Fruit fly (Drosophila melanogaster) whole organism, embryonic: Measurements from ENCODE around the gene yellow-g2.
A peak's percentile ranks its signal among the peaks of the same experiment; 100 is the strongest.

Experiments used
- Blimp-1 ChIP-seq: fragments of 200-800 bp; sonication (Bioruptor generic); optimal IDR thresholded peaks from 3 replicates; lab custom pipeline; 2018; ENCODE audit warnings: missing biosample characterization, missing genetic modification characterization, mild to moderate bottlenecking, moderate library complexity, missing genetic modification reagents
- CG10431 ChIP-seq: fragments of 200-800 bp; sonication (Bioruptor generic); optimal IDR thresholded peaks from 3 replicates; lab custom pipeline; 2018; ENCODE audit warnings: missing biosample characterization, mild to moderate bottlenecking, missing genetic modification characterization
- CG10565 ChIP-seq: fragments of 200-800 bp; sonication (Bioruptor generic); optimal IDR thresholded peaks from 3 replicates; lab custom pipeline; 2016; ENCODE audit warnings: missing biosample characterization, mild to moderate bottlenecking, missing genetic modification characterization
- CG10959 ChIP-seq: fragments of 200-800 bp; sonication (Bioruptor generic); IDR thresholded peaks from 2 replicates; pipeline ENCODE4 v1.3.6; 2022; ENCODE audit warnings: missing biosample characterization, missing genetic modification characterization
- CG11695 ChIP-seq: fragments of 200-800 bp; sonication (Bioruptor generic); IDR thresholded peaks from 3 replicates; pipeline ENCODE4 v1.3.6; 2022; ENCODE audit warnings: missing biosample characterization, missing genetic modification characterization
- CG12155 ChIP-seq: fragments of 200-800 bp; sonication (Bioruptor generic); optimal IDR thresholded peaks from 3 replicates; lab custom pipeline; 2016; ENCODE audit warnings: missing biosample characterization, missing genetic modification characterization
- CG13287 ChIP-seq: fragments of 200-800 bp; sonication (Bioruptor generic); IDR thresholded peaks from 2 replicates; pipeline ENCODE4 v1.3.6; 2022; ENCODE audit warnings: missing biosample characterization, missing genetic modification characterization; ENCODE audit not compliant: partially characterized antibody
- CG13424 ChIP-seq: fragments of 200-800 bp; sonication (Bioruptor generic); optimal IDR thresholded peaks from 2 replicates; lab custom pipeline; 2019; ENCODE audit warnings: missing biosample characterization, mild to moderate bottlenecking, missing genetic modification characterization, moderate library complexity
- CG14014 ChIP-seq: fragments of 200-800 bp; sonication (Bioruptor generic); IDR thresholded peaks from 2 replicates; pipeline ENCODE4 v1.3.6; 2022; ENCODE audit warnings: missing biosample characterization, missing genetic modification characterization
- CG14050 ChIP-seq: fragments of 200-800 bp; sonication (Bioruptor generic); IDR thresholded peaks from 3 replicates; pipeline ENCODE4 v1.3.6; 2022; ENCODE audit warnings: missing biosample characterization, missing genetic modification characterization
- CG1647 ChIP-seq: fragments of 200-800 bp; sonication (Bioruptor generic); optimal IDR thresholded peaks from 3 replicates; lab custom pipeline; 2016; ENCODE audit warnings: missing biosample characterization, missing genetic modification characterization
- CG16815 ChIP-seq: fragments of 200-800 bp; sonication (Bioruptor generic); optimal IDR thresholded peaks from 3 replicates; lab custom pipeline; 2017; ENCODE audit warnings: missing biosample characterization, mild to moderate bottlenecking, missing genetic modification characterization
- CG17912 ChIP-seq: fragments of 200-800 bp; sonication (Bioruptor generic); optimal IDR thresholded peaks from 2 replicates; lab custom pipeline; 2018; ENCODE audit warnings: missing biosample characterization, mild to moderate bottlenecking, missing genetic modification characterization
- CG1792 ChIP-seq: fragments of 200-800 bp; sonication (Bioruptor generic); optimal IDR thresholded peaks from 2 replicates; lab custom pipeline; 2016; ENCODE audit warnings: missing biosample characterization, missing genetic modification characterization
- CG18599 ChIP-seq: fragments of 200-800 bp; sonication (Bioruptor generic); optimal IDR thresholded peaks from 3 replicates; lab custom pipeline; 2017; ENCODE audit warnings: missing biosample characterization, missing genetic modification characterization, mild to moderate bottlenecking, moderate library complexity, missing genetic modification reagents
- CG2678 ChIP-seq: fragments of 200-800 bp; sonication (Bioruptor generic); optimal IDR thresholded peaks from 3 replicates; lab custom pipeline; 2019; ENCODE audit warnings: missing biosample characterization, mild to moderate bottlenecking, missing genetic modification characterization, moderate library complexity
- CG2875 ChIP-seq: fragments of 200-800 bp; sonication (Bioruptor generic); optimal IDR thresholded peaks from 2 replicates; lab custom pipeline; 2017; ENCODE audit warnings: missing biosample characterization, mild to moderate bottlenecking, missing genetic modification characterization, missing genetic modification reagents
- CG31224 ChIP-seq: fragments of 200-800 bp; sonication (Bioruptor generic); IDR thresholded peaks from 2 replicates; pipeline ENCODE4 v1.3.6; 2022; ENCODE audit warnings: missing biosample characterization, missing genetic modification characterization
- CG3163 ChIP-seq: fragments of 200-800 bp; sonication (Bioruptor generic); optimal IDR thresholded peaks from 3 replicates; lab custom pipeline; 2016; ENCODE audit warnings: missing biosample characterization, missing genetic modification characterization
- CG6683 ChIP-seq: fragments of 200-800 bp; sonication (Bioruptor generic); optimal IDR thresholded peaks from 2 replicates; lab custom pipeline; 2017; ENCODE audit warnings: missing biosample characterization, mild to moderate bottlenecking, missing genetic modification characterization, missing genetic modification reagents
- CG7745 ChIP-seq: fragments of 200-800 bp; sonication (Bioruptor generic); optimal IDR thresholded peaks from 2 replicates; lab custom pipeline; 2018; ENCODE audit warnings: missing biosample characterization, mild to moderate bottlenecking, missing genetic modification characterization, moderate library complexity
- CG8944 ChIP-seq: fragments of 200-800 bp; sonication (Bioruptor generic); optimal IDR thresholded peaks from 3 replicates; lab custom pipeline; 2016; ENCODE audit warnings: missing biosample characterization, missing genetic modification characterization
- CkIIα-i1 ChIP-seq: fragments of 200-800 bp; sonication (Bioruptor generic); IDR thresholded peaks from 2 replicates; pipeline ENCODE4 v1.3.6; 2022; ENCODE audit warnings: missing biosample characterization, missing genetic modification characterization
- CoRest ChIP-seq: fragments of 200-800 bp; sonication (Bioruptor generic); optimal IDR thresholded peaks from 3 replicates; lab custom pipeline; 2018; ENCODE audit warnings: missing biosample characterization, mild to moderate bottlenecking, missing genetic modification characterization, moderate library complexity
- D ChIP-seq, 2 experiments: fragments of 200-800 bp in 1 of 2; fragments of >200 bp in 1 of 2; sonication (Bioruptor generic) in 1 of 2; optimal IDR thresholded peaks; 2 replicates in 1 of 2; 3 replicates in 1 of 2; lab custom pipeline; 2017; ENCODE audit warnings: mild to moderate bottlenecking in 1 of 2, missing biosample characterization in 1 of 2, missing genetic modification characterization in 1 of 2, missing genetic modification reagents in 1 of 2
- Dbx ChIP-seq: fragments of 200-800 bp; sonication (Bioruptor generic); IDR thresholded peaks from 3 replicates; pipeline ENCODE4 v1.3.6; 2022; ENCODE audit warnings: missing biosample characterization, missing genetic modification characterization
- HHEX ChIP-seq: fragments of 200-800 bp; sonication (Bioruptor generic); optimal IDR thresholded peaks from 3 replicates; lab custom pipeline; 2017; ENCODE audit warnings: missing biosample characterization, mild to moderate bottlenecking, missing genetic modification characterization, missing genetic modification reagents
- Neu2 ChIP-seq: fragments of 200-800 bp; sonication (Bioruptor generic); optimal IDR thresholded peaks from 3 replicates; lab custom pipeline; 2016; ENCODE audit warnings: missing biosample characterization, missing genetic modification characterization, borderline replicate concordance
- TFAM ChIP-seq: fragments of 200-800 bp; sonication (Bioruptor generic); optimal IDR thresholded peaks from 2 replicates; lab custom pipeline; 2017; ENCODE audit warnings: missing biosample characterization, missing genetic modification characterization, inconsistent platforms
- amos ChIP-seq: fragments of 200-800 bp; sonication (Bioruptor generic); IDR thresholded peaks from 2 replicates; pipeline ENCODE4 v1.3.6; 2022; ENCODE audit warnings: missing biosample characterization, missing genetic modification characterization; ENCODE audit not compliant: partially characterized antibody
- btn ChIP-seq: fragments of 200-800 bp; sonication (Bioruptor generic); optimal IDR thresholded peaks from 2 replicates; lab custom pipeline; 2016; ENCODE audit warnings: missing biosample characterization, missing genetic modification characterization
- crp ChIP-seq, 2 experiments: fragments of 200-800 bp; sonication (Bioruptor generic); optimal IDR thresholded peaks; 2 replicates in 1 of 2; 3 replicates in 1 of 2; lab custom pipeline; 2017; ENCODE audit warnings: missing biosample characterization in 2 of 2, missing genetic modification characterization in 2 of 2, mild to moderate bottlenecking in 1 of 2, moderate library complexity in 1 of 2
- cwo ChIP-seq: fragments of 200-800 bp; sonication (Bioruptor generic); optimal IDR thresholded peaks from 3 replicates; lab custom pipeline; 2017; ENCODE audit warnings: missing biosample characterization, missing genetic modification characterization, mild to moderate bottlenecking, moderate library complexity, missing genetic modification reagents
- dati ChIP-seq: fragments of 200-800 bp; sonication (Bioruptor generic); IDR thresholded peaks from 2 replicates; pipeline ENCODE4 v1.3.6; 2022; ENCODE audit warnings: missing biosample characterization, missing genetic modification characterization
- emc ChIP-seq: fragments of 200-800 bp; sonication (Bioruptor generic); optimal IDR thresholded peaks from 2 replicates; lab custom pipeline; 2016; ENCODE audit warnings: missing biosample characterization, missing genetic modification characterization
- exex ChIP-seq: fragments of 200-800 bp; sonication (Bioruptor generic); optimal IDR thresholded peaks from 4 replicates; lab custom pipeline; 2018; ENCODE audit warnings: missing biosample characterization, mild to moderate bottlenecking, missing genetic modification characterization, moderate library complexity
- fru ChIP-seq: fragments of >200 bp; optimal IDR thresholded peaks from 2 replicates; lab custom pipeline; 2017
- kah ChIP-seq: fragments of 200-800 bp; sonication (Bioruptor generic); optimal IDR thresholded peaks from 2 replicates; lab custom pipeline; 2018; ENCODE audit warnings: missing biosample characterization, mild to moderate bottlenecking, missing genetic modification characterization
- knrl ChIP-seq: fragments of 200-800 bp; sonication (Bioruptor generic); IDR thresholded peaks from 3 replicates; pipeline ENCODE4 v1.3.6; 2022; ENCODE audit warnings: missing biosample characterization, missing genetic modification characterization; ENCODE audit not compliant: partially characterized antibody
- lbe ChIP-seq: fragments of 200-800 bp; sonication (Bioruptor generic); optimal IDR thresholded peaks from 2 replicates; lab custom pipeline; 2016; ENCODE audit warnings: missing biosample characterization, mild to moderate bottlenecking, missing genetic modification characterization
- lilli ChIP-seq: fragments of 200-800 bp; sonication (Bioruptor generic); optimal IDR thresholded peaks from 3 replicates; lab custom pipeline; 2016; ENCODE audit warnings: missing biosample characterization, missing genetic modification characterization
- lmd ChIP-seq: fragments of 200-800 bp; sonication (Bioruptor generic); IDR thresholded peaks from 2 replicates; pipeline ENCODE4 v1.3.6; 2022; ENCODE audit warnings: missing biosample characterization, missing genetic modification characterization
- oc ChIP-seq: fragments of 200-800 bp; sonication (Bioruptor generic); optimal IDR thresholded peaks from 2 replicates; lab custom pipeline; 2018; ENCODE audit warnings: missing biosample characterization, mild to moderate bottlenecking, missing genetic modification characterization, moderate library complexity
- org-1 ChIP-seq: fragments of 200-800 bp; sonication (Bioruptor generic); optimal IDR thresholded peaks from 2 replicates; lab custom pipeline; 2017; ENCODE audit warnings: missing biosample characterization, missing genetic modification characterization
- ranshi ChIP-seq: fragments of 200-800 bp; sonication (Bioruptor generic); IDR thresholded peaks from 2 replicates; pipeline ENCODE4 v1.3.6; 2022; ENCODE audit warnings: missing biosample characterization, missing genetic modification characterization
- scrt ChIP-seq: fragments of 200-800 bp; sonication (Bioruptor generic); optimal IDR thresholded peaks from 2 replicates; lab custom pipeline; 2018; ENCODE audit warnings: missing biosample characterization, mild to moderate bottlenecking, missing genetic modification characterization, moderate library complexity
- z ChIP-seq: fragments of 200-800 bp; sonication (Bioruptor generic); IDR thresholded peaks from 3 replicates; pipeline ENCODE4 v1.3.6; 2022; ENCODE audit warnings: missing biosample characterization, missing genetic modification characterization
- zfh1 ChIP-seq: fragments of 200-800 bp; sonication (Bioruptor generic); IDR thresholded peaks from 3 replicates; pipeline ENCODE4 v1.3.6; 2022; ENCODE audit warnings: missing biosample characterization, missing genetic modification characterization
- zfh2 ChIP-seq: fragments of 200-800 bp; sonication (Bioruptor generic); optimal IDR thresholded peaks from 2 replicates; lab custom pipeline; 2016; ENCODE audit warnings: missing biosample characterization, missing genetic modification characterization

Gene yellow-g2

dm6 chr3L:2257412-2257862 is 18.9 kb upstream of the yellow-g2 start, which contains the start of the genes CG1275 and Elp5 (continued):
- TF ChIP-seq CG14050 (peak; percentile 99), CG17912 (GFP tag; lab: Kevin White, UChicago) (peak; percentile 97), CG13424 (peak; percentile 99), kah (peak; percentile 49), zfh2 (peak; percentile 98), CG2678 (tag; lab: Kevin White, UChicago) (peak; percentile 99), CG1792 (GFP tag; lab: Kevin White, UChicago) (peak; percentile 88), CG10431 (GFP tag; lab: Kevin White, UChicago) (peak; percentile 95), CoRest (tag; lab: Kevin White, UChicago) (peak; percentile 99), exex (peak; percentile 94), lilli (peak; percentile 99), lbe (peak; percentile 98), fru (lab: Kevin White, UChicago) (no peak), cwo (peak; percentile 93), dati (peak; percentile 99), TFAM (peak; percentile 70), CG10565 (GFP tag; lab: Kevin White, UChicago) (peak; percentile 57), CG7745 (tag; lab: Kevin White, UChicago) (peak; percentile 78), CG16815 (GFP tag; lab: Kevin White, UChicago) (peak; percentile 96), CG10959 (peak; percentile 99), CG8944 (GFP tag; lab: Kevin White, UChicago) (peak; percentile 96), CG2875 (GFP tag; lab: Kevin White, UChicago) (peak; percentile 97), CG18599 (GFP tag; lab: Kevin White, UChicago) (peak; percentile 97), HHEX (GFP tag; lab: Kevin White, UChicago) (peak; percentile 98), CkIIα-i1 (peak; percentile 97), scrt (GFP tag; lab: Kevin White, UChicago) (peak; percentile 84), ranshi (GFP tag; lab: Robert Waterston, UW) (peak; percentile 100), lmd (GFP tag; lab: Robert Waterston, UW) (peak; percentile 100), emc (peak; percentile 91), Dbx (peak; percentile 99), Blimp-1 (GFP tag; lab: Kevin White, UChicago) (peak; percentile 94), CG11695 (peak; percentile 99), CG14014 (peak; percentile 100), CG13287 (peak; percentile 37; the same call in 1 of the 2 replicates), CG12155 (GFP tag; lab: Kevin White, UChicago) (peak; percentile 96), btn (GFP tag; lab: Kevin White, UChicago) (peak; percentile 89), CG1647 (GFP tag; lab: Kevin White, UChicago) (peak; percentile 97), crp (GFP tag; optimal IDR thresholded peaks at IDR 0.05; lab: Kevin White, UChicago) (peak in 1 of 2 experiments; percentile 71), Neu2 (GFP tag; lab: Kevin White, UChicago) (peak; percentile 87), org-1 (GFP tag; lab: Kevin White, UChicago) (peak; percentile 95), CG6683 (GFP tag; lab: Kevin White, UChicago) (peak; percentile 90), amos (GFP tag; lab: Robert Waterston, UW) (peak; percentile 27; the same call in 1 of the 2 replicates), z (GFP tag; lab: Robert Waterston, UW) (peak; percentile 86), CG31224 (GFP tag; lab: Robert Waterston, UW) (peak; percentile 98), knrl (GFP tag; lab: Robert Waterston, UW) (peak; percentile 45; the same call in 2 of the 3 replicates), zfh1 (GFP tag; lab: Robert Waterston, UW) (peak; percentile 100), D (optimal IDR thresholded peaks at IDR 0.05; lab: Kevin White, UChicago) (no peak), D (GFP tag; optimal IDR thresholded peaks at IDR 0.05; lab: Kevin White, UChicago) (peak; percentile 92), CG3163 (peak; percentile 82), oc (tag; lab: Kevin White, UChicago) (peak; percentile 97)
